Worm (Caenorhabditis elegans) whole organism, L1 larva: Measurements from ENCODE around the gene Y41C4A.18.

ENCODE experiments used
- F16B12.6 ChIP-seq: fragments of 150-350 bp; optimal IDR thresholded peaks from 2 replicates; lab custom pipeline; 2014; ENCODE audit warnings: missing biosample characterization, missing genetic modification characterization
- Y116A8C.19 ChIP-seq: sonication (generic microtip); optimal IDR thresholded peaks from 2 replicates; lab custom pipeline; 2016; ENCODE audit warnings: missing compliant biosample characterization, missing genetic modification characterization, borderline replicate concordance
- aha-1 ChIP-seq: fragments of 150-350 bp; optimal IDR thresholded peaks from 2 replicates; lab custom pipeline; 2014; ENCODE audit warnings: missing biosample characterization, missing genetic modification characterization
- alr-1 ChIP-seq: fragments of 200-800 bp; sonication (Bioruptor generic); optimal IDR thresholded peaks from 2 replicates; lab custom pipeline; 2018; ENCODE audit warnings: borderline replicate concordance, mild to moderate bottlenecking, missing genetic modification characterization, missing compliant biosample characterization
- ceh-63 ChIP-seq: fragments of 200-800 bp; sonication (Bioruptor generic); optimal IDR thresholded peaks from 2 replicates; lab custom pipeline; 2018; ENCODE audit warnings: mild to moderate bottlenecking, missing genetic modification characterization, missing compliant biosample characterization
- ceh-82 ChIP-seq, 3 experiments: fragments of 150-350 bp in 1 of 3; sonication (generic microtip) in 2 of 3; optimal IDR thresholded peaks; 2 replicates each; lab custom pipeline; 2014 to 2017; ENCODE audit warnings: missing biosample characterization in 3 of 3, missing genetic modification characterization in 3 of 3
- ceh-90 ChIP-seq: sonication (generic microtip); optimal IDR thresholded peaks from 2 replicates; lab custom pipeline; 2016; ENCODE audit warnings: missing genetic modification characterization, missing compliant biosample characterization
- ces-1 ChIP-seq: fragments of 150-350 bp; optimal IDR thresholded peaks from 2 replicates; lab custom pipeline; 2014; ENCODE audit warnings: missing biosample characterization, missing genetic modification reagents, missing genetic modification characterization
- dpl-1 ChIP-seq, 3 experiments: fragments of 150-350 bp in 2 of 3; sonication (generic microtip) in 1 of 3; optimal IDR thresholded peaks; 2 replicates each; lab custom pipeline; 2014 to 2017; ENCODE audit warnings: missing biosample characterization in 3 of 3, missing genetic modification characterization in 3 of 3, missing genetic modification reagents in 3 of 3
- dsc-1 ChIP-seq: sonication (generic microtip); optimal IDR thresholded peaks from 2 replicates; lab custom pipeline; 2016; ENCODE audit warnings: mild to moderate bottlenecking, missing genetic modification characterization, missing compliant biosample characterization
- efl-3 ChIP-seq: fragments of 200-800 bp; sonication (Bioruptor generic); optimal IDR thresholded peaks from 2 replicates; lab custom pipeline; 2018; ENCODE audit warnings: mild to moderate bottlenecking, missing genetic modification characterization, missing compliant biosample characterization
- egl-27 ChIP-seq, 2 experiments: fragments of 150-350 bp in 1 of 2; sonication (generic microtip); optimal IDR thresholded peaks; 3 replicates each; lab custom pipeline; 2017 to 2018; ENCODE audit warnings: missing biosample characterization in 2 of 2, missing genetic modification characterization in 2 of 2, missing genetic modification reagents in 2 of 2
- elt-2 ChIP-seq: sonication (generic microtip); optimal IDR thresholded peaks from 2 replicates; lab custom pipeline; 2016; ENCODE audit warnings: missing genetic modification characterization, mild to moderate bottlenecking, inconsistent platforms, missing compliant biosample characterization, missing genetic modification reagents
- elt-3 ChIP-seq, 6 experiments: fragments of 150-350 bp in 1 of 6; sonication (generic microtip); optimal IDR thresholded peaks; 2 replicates each; lab custom pipeline; 2017 to 2018; ENCODE audit warnings: missing biosample characterization in 6 of 6, missing genetic modification characterization in 6 of 6, inconsistent platforms in 1 of 6
- fkh-10 ChIP-seq: sonication (generic microtip); optimal IDR thresholded peaks from 2 replicates; lab custom pipeline; 2017; ENCODE audit warnings: missing biosample characterization, missing genetic modification reagents, missing genetic modification characterization
- fkh-8 ChIP-seq: sonication (generic microtip); optimal IDR thresholded peaks from 2 replicates; lab custom pipeline; 2016; ENCODE audit warnings: mild to moderate bottlenecking, missing genetic modification characterization, missing compliant biosample characterization
- fos-1 ChIP-seq: fragments of 150-350 bp; optimal IDR thresholded peaks from 2 replicates; lab custom pipeline; 2014; ENCODE audit warnings: missing biosample characterization, missing genetic modification characterization
- grh-1 ChIP-seq: fragments of 200-800 bp; sonication (Bioruptor generic); IDR thresholded peaks from 2 replicates; pipeline ENCODE4 v1.3.6; 2022; ENCODE audit warnings: missing genetic modification reagents, missing genetic modification characterization, missing compliant biosample characterization
- hlh-17 ChIP-seq: fragments of 200-800 bp; sonication (Bioruptor generic); optimal IDR thresholded peaks from 2 replicates; lab custom pipeline; 2018; ENCODE audit warnings: missing genetic modification characterization, mild to moderate bottlenecking, missing compliant biosample characterization, moderate library complexity, borderline replicate concordance
- hpl-2 ChIP-seq: fragments of 150-350 bp; optimal IDR thresholded peaks from 2 replicates; lab custom pipeline; 2014; ENCODE audit warnings: missing biosample characterization, missing genetic modification reagents, missing genetic modification characterization
- isw-1 ChIP-seq: fragments of 200-800 bp; sonication (Bioruptor generic); IDR thresholded peaks from 2 replicates; pipeline ENCODE4 v1.3.6; 2022; ENCODE audit warnings: missing genetic modification characterization, missing compliant biosample characterization
- lin-14 ChIP-seq: fragments of 200-800 bp; sonication (Bioruptor generic); optimal IDR thresholded peaks from 2 replicates; lab custom pipeline; 2018; ENCODE audit warnings: mild to moderate bottlenecking, missing genetic modification characterization, moderate library complexity, missing compliant biosample characterization
- lin-35 ChIP-seq, 2 experiments: fragments of 150-350 bp; optimal IDR thresholded peaks; 2 replicates each; lab custom pipeline; 2014; ENCODE audit warnings: missing biosample characterization in 2 of 2, missing genetic modification characterization in 2 of 2, missing genetic modification reagents in 2 of 2
- lin-39 ChIP-seq: fragments of 150-350 bp; optimal IDR thresholded peaks from 2 replicates; lab custom pipeline; 2014; ENCODE audit warnings: missing biosample characterization, missing genetic modification reagents, missing genetic modification characterization
- lsy-2 ChIP-seq, 2 experiments: fragments of 150-350 bp; optimal IDR thresholded peaks; 2 replicates each; lab custom pipeline; 2014; ENCODE audit warnings: missing biosample characterization in 2 of 2, missing genetic modification characterization in 2 of 2
- mdl-1 ChIP-seq, 2 experiments: fragments of 150-350 bp; optimal IDR thresholded peaks; 2 replicates each; lab custom pipeline; 2014 to 2017; ENCODE audit warnings: missing biosample characterization in 2 of 2, missing genetic modification characterization in 2 of 2, inconsistent platforms in 1 of 2
- mef-2 ChIP-seq: fragments of 150-350 bp; optimal IDR thresholded peaks from 2 replicates; lab custom pipeline; 2014; ENCODE audit warnings: missing biosample characterization, missing genetic modification characterization
- nhr-11 ChIP-seq: fragments of 150-350 bp; optimal IDR thresholded peaks from 2 replicates; lab custom pipeline; 2014; ENCODE audit warnings: missing biosample characterization, missing genetic modification characterization
- nhr-19 ChIP-seq: fragments of 200-800 bp; sonication (Bioruptor generic); conservative IDR thresholded peaks from 2 replicates; pipeline ENCODE4 v1.3.6; 2022; ENCODE audit warnings: missing genetic modification characterization, missing compliant biosample characterization
- nhr-20 ChIP-seq: sonication (generic microtip); optimal IDR thresholded peaks from 2 replicates; lab custom pipeline; 2016; ENCODE audit warnings: mild to moderate bottlenecking, missing genetic modification characterization, missing compliant biosample characterization
- nhr-237 ChIP-seq: fragments of 150-350 bp; optimal IDR thresholded peaks from 2 replicates; lab custom pipeline; 2014; ENCODE audit warnings: missing biosample characterization, missing genetic modification characterization
- nhr-28 ChIP-seq: fragments of 150-350 bp; optimal IDR thresholded peaks from 2 replicates; lab custom pipeline; 2014; ENCODE audit warnings: missing biosample characterization, missing genetic modification characterization
- nhr-47 ChIP-seq: sonication (generic microtip); optimal IDR thresholded peaks from 2 replicates; lab custom pipeline; 2016; ENCODE audit warnings: mild to moderate bottlenecking, missing genetic modification characterization, moderate library complexity, missing compliant biosample characterization
- nhr-71 ChIP-seq: sonication (generic microtip); optimal IDR thresholded peaks from 2 replicates; lab custom pipeline; 2016; ENCODE audit warnings: mild to moderate bottlenecking, missing genetic modification characterization, moderate library complexity, missing compliant biosample characterization
- nhr-84 ChIP-seq: sonication (generic microtip); optimal IDR thresholded peaks from 2 replicates; lab custom pipeline; 2017; ENCODE audit warnings: missing biosample characterization, missing genetic modification characterization
- nhr-85 ChIP-seq: sonication (generic microtip); peaks from one replicate; lab custom pipeline; 2016; ENCODE audit warnings: missing genetic modification characterization, inconsistent platforms, missing compliant biosample characterization
- pqm-1 ChIP-seq: sonication (generic microtip); optimal IDR thresholded peaks from 3 replicates; lab custom pipeline; 2017; ENCODE audit warnings: missing biosample characterization, missing genetic modification characterization
- rnt-1 ChIP-seq: sonication (generic microtip); optimal IDR thresholded peaks from 2 replicates; lab custom pipeline; 2016; ENCODE audit warnings: mild to moderate bottlenecking, missing genetic modification characterization, moderate library complexity, missing compliant biosample characterization
- snu-23 ChIP-seq: sonication (generic microtip); optimal IDR thresholded peaks from 2 replicates; lab custom pipeline; 2016; ENCODE audit warnings: missing genetic modification characterization, missing compliant biosample characterization
- sox-4 ChIP-seq: sonication (generic microtip); optimal IDR thresholded peaks from 2 replicates; lab custom pipeline; 2016; ENCODE audit warnings: missing genetic modification characterization, missing compliant biosample characterization
- sup-37 ChIP-seq: fragments of 200-800 bp; sonication (Bioruptor generic); optimal IDR thresholded peaks from 2 replicates; lab custom pipeline; 2018; ENCODE audit warnings: mild to moderate bottlenecking, missing genetic modification characterization, missing compliant biosample characterization
- swsn-7 ChIP-seq: sonication (generic microtip); optimal IDR thresholded peaks from 2 replicates; lab custom pipeline; 2016; ENCODE audit warnings: missing genetic modification characterization, missing compliant biosample characterization
- tlp-1 ChIP-seq: fragments of 150-350 bp; optimal IDR thresholded peaks from 2 replicates; lab custom pipeline; 2014; ENCODE audit warnings: missing biosample characterization, missing genetic modification characterization
- unc-130 ChIP-seq: fragments of 150-350 bp; optimal IDR thresholded peaks from 2 replicates; lab custom pipeline; 2017; ENCODE audit warnings: missing biosample characterization, missing genetic modification characterization, inconsistent platforms
- unc-30 ChIP-seq: sonication (generic microtip); optimal IDR thresholded peaks from 2 replicates; lab custom pipeline; 2017; ENCODE audit warnings: missing biosample characterization, missing genetic modification characterization
- unc-62 ChIP-seq: fragments of 150-350 bp; optimal IDR thresholded peaks from 2 replicates; lab custom pipeline; 2014; ENCODE audit warnings: missing biosample characterization, missing genetic modification reagents, missing genetic modification characterization
- unc-86 ChIP-seq: sonication (generic microtip); optimal IDR thresholded peaks from 2 replicates; lab custom pipeline; 2016; ENCODE audit warnings: missing genetic modification characterization, missing compliant biosample characterization
- unc-98 ChIP-seq: fragments of 200-800 bp; sonication (Bioruptor generic); IDR thresholded peaks from 2 replicates; pipeline ENCODE4 v1.3.6; 2022; ENCODE audit warnings: missing genetic modification characterization, missing compliant biosample characterization
- xbp-1 ChIP-seq: sonication (generic microtip); optimal IDR thresholded peaks from 2 replicates; lab custom pipeline; 2016; ENCODE audit warnings: missing genetic modification characterization, missing compliant biosample characterization
- zag-1 ChIP-seq: fragments of 150-350 bp; optimal IDR thresholded peaks from 2 replicates; lab custom pipeline; 2014; ENCODE audit warnings: missing biosample characterization, missing genetic modification characterization
- zip-4 ChIP-seq: fragments of 200-800 bp; sonication (Bioruptor generic); optimal IDR thresholded peaks from 2 replicates; lab custom pipeline; 2018; ENCODE audit warnings: mild to moderate bottlenecking, missing genetic modification characterization, moderate library complexity, missing compliant biosample characterization
- ztf-11 ChIP-seq, 2 experiments: sonication (generic microtip); optimal IDR thresholded peaks; 2 replicates each; lab custom pipeline; 2016 to 2017; ENCODE audit warnings: missing genetic modification characterization in 2 of 2, missing biosample characterization in 1 of 2, missing compliant biosample characterization in 1 of 2
- ztf-4 ChIP-seq: fragments of 150-350 bp; optimal IDR thresholded peaks from 2 replicates; lab custom pipeline; 2014; ENCODE audit warnings: missing biosample characterization, missing genetic modification characterization

Y41C4A.18 gene

DNA sequence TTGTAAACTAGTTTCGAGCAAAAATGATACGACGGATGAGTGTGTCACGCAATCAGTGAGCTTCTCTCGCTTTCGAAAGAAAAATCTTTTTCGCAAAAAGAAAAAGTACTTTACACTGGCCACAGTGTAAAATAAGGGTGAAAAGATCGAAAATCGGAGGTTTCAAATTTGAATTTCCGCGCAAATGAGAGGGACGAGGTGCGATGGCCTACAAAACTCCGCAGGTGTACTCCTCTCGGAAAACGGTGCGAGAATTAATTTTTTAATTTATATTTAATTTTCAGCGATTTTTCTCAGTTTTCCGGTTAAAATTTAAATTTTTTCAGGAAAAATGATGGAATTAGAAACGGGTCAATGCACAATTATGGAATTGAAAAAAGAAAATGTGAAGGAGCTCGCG is 16.3 kb downstream of the Y41C4A.18 start, which contains the start of gene mrt-2 (continued):
- TF ChIP-seq egl-27 (tag; optimal IDR thresholded peaks at IDR 0.05; lab: Kevin White, UChicago) (no peak), nhr-47 (tag; lab: Kevin White, UChicago) (peak; percentile 95), alr-1 (tag; lab: Kevin White, UChicago) (no peak), hpl-2 (no peak), nhr-85 (tag; lab: Kevin White, UChicago) (peak; percentile 97), hlh-17 (GFP tag; lab: Kevin White, UChicago) (no peak), Y116A8C.19 (tag; lab: Kevin White, UChicago) (peak; percentile 90), snu-23 (peak; percentile 89), swsn-7 (tag; lab: Kevin White, UChicago) (peak; percentile 84), zag-1 (tag; lab: Kevin White, UChicago) (no peak), dpl-1 (GFP tag; optimal IDR thresholded peaks at IDR 0.05; lab: Kevin White, UChicago) (peak; percentile 94 to 96 (median 96)), nhr-19 (peak; percentile 90), ztf-4 (tag; lab: Kevin White, UChicago) (no peak), lin-14 (GFP tag; lab: Kevin White, UChicago) (no peak), ceh-63 (GFP tag; lab: Kevin White, UChicago) (peak; percentile 6), nhr-20 (tag; lab: Kevin White, UChicago) (peak; percentile 92), dsc-1 (tag; lab: Kevin White, UChicago) (peak; percentile 95), grh-1 (GFP tag; lab: Robert Waterston, UW) (peak; percentile 82), aha-1 (tag; lab: Kevin White, UChicago) (no peak), fos-1 (peak; percentile 48), fkh-8 (tag; lab: Kevin White, UChicago) (peak; percentile 80), rnt-1 (tag; lab: Kevin White, UChicago) (no peak), unc-86 (tag; lab: Kevin White, UChicago) (peak; percentile 79), F16B12.6 (tag; lab: Kevin White, UChicago) (peak; percentile 54), lin-35 (GFP tag; optimal IDR thresholded peaks at IDR 0.05; lab: Kevin White, UChicago) (peak; percentile 97 to 98), sup-37 (peak; percentile 14), lin-39 (tag; lab: Kevin White, UChicago) (peak; percentile 87), sox-4 (tag; lab: Kevin White, UChicago) (peak; percentile 93), lsy-2 (tag; optimal IDR thresholded peaks at IDR 0.05; lab: Kevin White, UChicago) (peak; percentile 86 to 88), mdl-1 (tag; optimal IDR thresholded peaks at IDR 0.05; lab: Kevin White, UChicago) (peak in 1 of 2 experiments; percentile 58), unc-30 (tag; lab: Kevin White, UChicago) (no peak), unc-98 (GFP tag; lab: Robert Waterston, UW) (peak; percentile 90), nhr-71 (tag; lab: Kevin White, UChicago) (peak; percentile 95), ceh-82 (tag; optimal IDR thresholded peaks at IDR 0.05; lab: Kevin White, UChicago) (peak; percentile 18 to 68 (median 67)), unc-130 (tag; lab: Kevin White, UChicago) (peak; percentile 76), elt-2 (tag; lab: Kevin White, UChicago) (peak; percentile 78), isw-1 (peak; percentile 78), elt-3 (tag; optimal IDR thresholded peaks at IDR 0.05; lab: Kevin White, UChicago) (peak in 2 of 6 experiments; percentile 46 to 60), fkh-10 (GFP tag; lab: Kevin White, UChicago) (peak; percentile 23), ceh-90 (tag; lab: Kevin White, UChicago) (peak; percentile 99), efl-3 (GFP tag; lab: Kevin White, UChicago) (peak; percentile 19), nhr-84 (no peak), nhr-237 (no peak), ztf-11 (tag; optimal IDR thresholded peaks at IDR 0.05; lab: Kevin White, UChicago) (peak in 1 of 2 experiments; percentile 95), nhr-11 (tag; lab: Kevin White, UChicago) (no peak), pqm-1 (no peak), unc-62 (GFP tag; lab: Kevin White, UChicago) (no peak), xbp-1 (tag; lab: Kevin White, UChicago) (peak; percentile 88), mef-2 (no peak), ces-1 (GFP tag; lab: Kevin White, UChicago) (no peak), tlp-1 (no peak), zip-4 (GFP tag; lab: Kevin White, UChicago) (peak; percentile 39), nhr-28 (no peak)
- TF ChIP-seq, all 84 proteins: peak for 58
